Fruit fly (Drosophila melanogaster) whole organism, pupa: ENCODE measurements around the gene CG15731.
A peak's percentile ranks its signal among the peaks of the same experiment; 100 is the strongest.

Source experiments
- CG10348 ChIP-seq: fragments of 200-800 bp; sonication (Bioruptor generic); IDR thresholded peaks from 2 replicates; pipeline ENCODE4 v1.3.6; 2022; ENCODE audit warnings: missing biosample characterization, missing genetic modification characterization
- CG12605 ChIP-seq: fragments of 200-800 bp; sonication (Bioruptor generic); IDR thresholded peaks from 2 replicates; pipeline ENCODE4 v1.3.6; 2022; ENCODE audit warnings: missing biosample characterization, missing genetic modification characterization
- CG14655 ChIP-seq: fragments of 200-800 bp; sonication (Bioruptor generic); optimal IDR thresholded peaks from 3 replicates; lab custom pipeline; 2017; ENCODE audit warnings: mild to moderate bottlenecking, missing biosample characterization, missing genetic modification reagents, missing genetic modification characterization
- CG32121 ChIP-seq: fragments of 200-800 bp; sonication (Bioruptor generic); IDR thresholded peaks from 2 replicates; pipeline ENCODE4 v1.3.6; 2022; ENCODE audit warnings: missing biosample characterization, missing genetic modification characterization
- CG34367 ChIP-seq: fragments of 200-800 bp; sonication (Bioruptor generic); optimal IDR thresholded peaks from 2 replicates; lab custom pipeline; 2018; ENCODE audit warnings: missing biosample characterization, mild to moderate bottlenecking, missing genetic modification characterization
- CG4496 ChIP-seq: fragments of 200-800 bp; sonication (Bioruptor generic); IDR thresholded peaks from 3 replicates; pipeline ENCODE4 v1.3.6; 2022; ENCODE audit warnings: missing biosample characterization, missing genetic modification characterization
- EcR ChIP-seq: fragments of 200-800 bp; sonication (Bioruptor generic); optimal IDR thresholded peaks from 3 replicates; lab custom pipeline; 2019; ENCODE audit warnings: missing biosample characterization, missing genetic modification characterization, mild to moderate bottlenecking, moderate library complexity, missing genetic modification reagents
- Ets98B ChIP-seq: fragments of 200-800 bp; sonication (Bioruptor generic); IDR thresholded peaks from 2 replicates; pipeline ENCODE4 v1.3.6; 2022; ENCODE audit warnings: missing biosample characterization, missing genetic modification characterization
- Pif1A ChIP-seq: fragments of 200-800 bp; sonication (Bioruptor generic); optimal IDR thresholded peaks from 3 replicates; lab custom pipeline; 2016; ENCODE audit warnings: missing biosample characterization, missing genetic modification characterization
- Pif1B ChIP-seq: fragments of 200-800 bp; sonication (Bioruptor generic); optimal IDR thresholded peaks from 3 replicates; lab custom pipeline; 2016; ENCODE audit warnings: missing biosample characterization, missing genetic modification characterization
- Snoo ChIP-seq: fragments of 200-800 bp; sonication (Bioruptor generic); optimal IDR thresholded peaks from 3 replicates; lab custom pipeline; 2017; ENCODE audit warnings: missing biosample characterization, mild to moderate bottlenecking, missing genetic modification characterization, inconsistent platforms
- fd96Ca ChIP-seq: fragments of 200-800 bp; sonication (Bioruptor generic); IDR thresholded peaks from 3 replicates; pipeline ENCODE4 v1.3.6; 2022; ENCODE audit warnings: missing biosample characterization, missing genetic modification characterization
- gl ChIP-seq: fragments of 200-800 bp; sonication (Bioruptor generic); optimal IDR thresholded peaks from 2 replicates; lab custom pipeline; 2018; ENCODE audit warnings: missing biosample characterization, mild to moderate bottlenecking, missing genetic modification characterization

DNA sequence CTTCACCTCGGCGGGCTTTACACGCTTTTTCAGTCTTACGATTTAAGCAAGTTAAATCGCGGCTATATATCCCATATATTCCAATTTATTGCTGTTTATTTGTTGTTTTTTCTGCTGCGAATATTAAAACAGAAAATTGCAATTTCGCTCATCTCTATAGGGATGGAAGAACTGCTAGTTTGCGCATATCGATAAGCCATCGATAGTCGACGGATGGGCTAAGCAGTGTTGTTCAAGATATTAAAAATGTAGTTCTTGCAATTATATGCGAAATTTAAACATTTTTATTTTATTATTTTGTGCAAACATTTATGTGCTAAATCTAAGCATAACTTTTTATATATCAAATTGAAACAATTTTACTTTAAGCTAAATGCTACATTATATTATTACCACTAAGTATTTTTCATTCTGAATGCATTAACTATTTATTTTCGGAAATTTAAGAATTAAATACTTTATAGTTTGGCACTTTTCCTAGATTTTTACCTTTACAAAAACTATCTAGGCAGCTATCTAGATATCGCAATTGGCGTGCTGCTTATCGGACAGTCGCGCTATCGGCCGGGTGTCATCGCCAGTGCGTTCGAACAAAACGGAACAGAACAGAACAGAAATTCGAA is 5.5 kb upstream of the CG15731 start, which contains the start of the genes Rab40 and CG42258:
- TF ChIP-seq CG32121 (GFP tag; lab: Robert Waterston, UW) (no peak), CG4496 (GFP tag; lab: Robert Waterston, UW) (peak; percentile 72), Pif1A (GFP tag; lab: Kevin White, UChicago) (peak; percentile 17), CG10348 (GFP tag; lab: Robert Waterston, UW) (no peak), Snoo (tag; lab: Kevin White, UChicago) (no peak), CG12605 (GFP tag; lab: Robert Waterston, UW) (no peak), Pif1B (GFP tag; lab: Kevin White, UChicago) (no peak), CG14655 (GFP tag; lab: Kevin White, UChicago) (peak; percentile 19), fd96Ca (no peak; the same call in 1 of the 3 replicates), CG34367 (tag; lab: Kevin White, UChicago) (no peak), Ets98B (GFP tag; lab: Robert Waterston, UW) (peak; percentile 17; the same call in 1 of the 2 replicates), EcR (no peak), gl (no peak)
